Fruit fly (Drosophila melanogaster) S2 (cell line): Measurements from ENCODE around the gene fng.

Source experiments
- CG8478 ChIP-seq: fragments of >200 bp; optimal IDR thresholded peaks from 2 replicates; lab custom pipeline; 2018
- CTCF ChIP-seq, 2 experiments: fragments of >200 bp; optimal IDR thresholded peaks; 2 replicates each; lab custom pipeline; 2018

DNA sequence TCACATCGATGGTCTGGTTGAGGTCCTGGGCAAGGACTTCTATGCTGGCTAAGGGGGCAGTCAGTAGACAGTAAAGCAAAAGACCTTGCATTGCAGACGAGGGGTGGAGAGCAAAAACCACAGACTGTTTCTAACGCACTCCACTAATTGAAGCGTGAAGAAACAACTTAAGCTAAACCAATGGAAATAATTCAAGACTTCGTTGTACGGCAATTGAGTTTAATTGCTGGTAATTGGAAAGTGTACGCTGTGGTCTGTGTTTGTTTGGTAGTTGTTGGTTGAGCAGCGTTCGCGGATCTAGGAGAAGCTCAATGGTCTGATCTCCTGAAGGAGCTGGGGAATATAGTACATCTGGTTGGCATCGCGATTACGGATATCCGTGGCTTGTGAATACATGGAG is 13.1 kb upstream of the fng start, which contains the start of gene CG10587:
- TF ChIP-seq CTCF (optimal IDR thresholded peaks at IDR 0.05; lab: Kevin White, UChicago) = no peak
- TF ChIP-seq CG8478 = no peak
